Worm (Caenorhabditis elegans): ENCODE results near the gene his-38.

The his-38 gene

ce11 chrX:7309775-7310174 is at the start of gene his-38, which contains the start of gene his-40:
TSS of gene his-38 (minus strand) at chrX:7309875.
TSS of gene his-40 (plus strand) at chrX:7310110.
- no peak for TF ChIP-seq pbrm-1 (GFP tag; IDR thresholded peaks at IDR 0.05)
- no peak for TF ChIP-seq aptf-3 (GFP tag; IDR thresholded peaks at IDR 0.05)
- TF ChIP-seq rec-8 (tag; optimal IDR thresholded peaks at IDR 0.05), result no peak
- TF ChIP-seq hmg-1.2 (GFP tag; IDR thresholded peaks at IDR 0.05), result peak; percentile 36; the same call in 1 of the 2 replicates
- no peak for TF ChIP-seq F55B11.4 (tag; optimal IDR thresholded peaks at IDR 0.05; ENCODE audit: borderline replicate concordance, insufficient read depth)
- no peak for TF ChIP-seq tlf-1 (GFP tag; optimal IDR thresholded peaks at IDR 0.05)

- TF ChIP-seq sptf-2 (GFP tag; optimal IDR thresholded peaks at IDR 0.05) (no peak), pbrm-1 (GFP tag; IDR thresholded peaks at IDR 0.05) (no peak), lin-40 (tag; optimal IDR thresholded peaks at IDR 0.05) (no peak), F39B2.1 (GFP tag; IDR thresholded peaks at IDR 0.05) (no peak), somi-1 (GFP tag; optimal IDR thresholded peaks at IDR 0.05) (no peak), lin-54 (GFP tag; optimal IDR thresholded peaks at IDR 0.05) (no peak), chd-7 (tag; optimal IDR thresholded peaks at IDR 0.05) (no peak), attf-3 (GFP tag; conservative IDR thresholded peaks at IDR 0.05) (no peak), Y67H2A.10 (GFP tag; conservative IDR thresholded peaks at IDR 0.05) (no peak), tlf-1 (GFP tag; optimal IDR thresholded peaks at IDR 0.05) (no peak)
These were observed 34.1 kb upstream of the his-38 start, which contains the start of gene C07D8.5 for ce11 chrX:7343747-7344146. TSS of gene C07D8.5 (plus strand) at chrX:7344047.

DNA sequence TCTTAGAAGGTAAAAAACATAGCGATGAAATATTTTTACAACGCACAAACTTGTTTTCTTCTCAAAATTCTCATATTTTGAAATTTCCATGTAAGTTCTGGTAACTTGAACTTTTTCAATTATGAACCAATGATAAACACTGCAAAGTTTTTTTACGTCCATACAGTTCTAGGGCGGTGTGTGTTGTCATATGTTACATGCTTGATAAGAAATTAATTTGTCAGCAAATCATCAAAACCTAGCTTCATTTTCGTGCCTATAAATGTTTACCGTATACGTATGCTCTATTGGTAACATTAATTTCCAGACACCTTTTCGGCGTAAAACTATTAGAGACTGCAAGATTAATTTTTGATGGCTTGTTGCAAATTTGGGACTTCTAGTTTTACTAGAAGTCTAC is 33.5 kb upstream of the his-38 start:
- TF ChIP-seq egrh-3 (GFP tag; IDR thresholded peaks at IDR 0.05) (no peak), Y53F4B.3 (GFP tag; IDR thresholded peaks at IDR 0.05) (no peak), ztf-6 (GFP tag; IDR thresholded peaks at IDR 0.05) (no peak), nhr-80 (tag; optimal IDR thresholded peaks at IDR 0.05) (peak; percentile 19), ceh-100 (GFP tag; IDR thresholded peaks at IDR 0.05) (no peak), let-526 (GFP tag; IDR thresholded peaks at IDR 0.05) (no peak), attf-6 (GFP tag; IDR thresholded peaks at IDR 0.05) (no peak), C17E4.6 (GFP tag; IDR thresholded peaks at IDR 0.05) (no peak)

DNA sequence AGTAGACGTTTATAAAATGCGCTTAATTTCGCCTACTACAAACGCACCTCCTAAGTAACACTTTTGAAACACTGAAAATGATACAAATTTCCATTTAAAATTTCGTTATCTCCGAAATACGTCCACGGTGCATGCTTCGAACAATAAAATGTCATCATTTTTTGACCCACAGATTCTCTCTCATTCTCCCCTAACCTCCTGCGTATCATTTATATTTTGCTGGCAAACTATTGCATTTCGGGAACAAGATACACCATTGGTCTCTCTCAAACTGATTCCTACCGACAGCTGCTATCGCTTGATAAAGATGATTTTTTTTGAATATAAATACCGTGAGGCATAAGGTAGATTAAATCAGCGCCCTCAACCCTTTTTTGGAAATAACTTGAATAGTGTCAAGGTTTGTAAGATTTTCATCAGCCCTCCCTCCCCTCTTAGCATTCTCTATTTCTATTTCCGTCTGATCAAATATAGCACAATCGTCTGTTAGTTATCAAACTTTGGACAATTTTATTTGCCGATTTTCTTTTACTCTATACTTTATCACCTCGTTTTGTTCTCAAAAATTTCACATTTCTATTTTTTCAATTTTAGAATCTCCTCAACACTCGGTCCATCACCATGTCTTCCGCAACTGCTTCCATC is 31.4 kb upstream of the his-38 start, which contains the start of gene C07D8.6:
Gene C07D8.6 (plus strand): TSS at position 595 of the 645 bp plus-strand sequence.
- TF ChIP-seq aptf-2 (GFP tag; conservative IDR thresholded peaks at IDR 0.05), result no peak
- peak in 1 of 2 experiments; percentile 42 for TF ChIP-seq let-607 (tag; optimal IDR thresholded peaks at IDR 0.05)
- peak; percentile 32 for TF ChIP-seq atf-7 (tag; optimal IDR thresholded peaks at IDR 0.05)
- TF ChIP-seq ets-4 (GFP tag; optimal IDR thresholded peaks at IDR 0.05), result peak; percentile 59
- TF ChIP-seq ZK185.1 (tag; optimal IDR thresholded peaks at IDR 0.05; ENCODE audit: poor library complexity, severe bottlenecking), result peak; percentile 16
- peak; percentile 99 for TF ChIP-seq nhr-80 (tag; optimal IDR thresholded peaks at IDR 0.05)
- TF ChIP-seq Y95B8A.8 (GFP tag; IDR thresholded peaks at IDR 0.05), result no peak
- TF ChIP-seq cebp-1 (GFP tag; IDR thresholded peaks at IDR 0.05), result no peak
- peak; percentile 3 for TF ChIP-seq cebp-1 (tag; optimal IDR thresholded peaks at IDR 0.05)
- peak; percentile 13 for TF ChIP-seq ztf-22 (GFP tag; optimal IDR thresholded peaks at IDR 0.05)
- TF ChIP-seq tbp1 (GFP tag; optimal IDR thresholded peaks at IDR 0.05), result peak; percentile 42
- no peak for TF ChIP-seq dpl-1 (GFP tag; optimal IDR thresholded peaks at IDR 0.05)
- TF ChIP-seq egrh-3 (GFP tag; IDR thresholded peaks at IDR 0.05), result no peak
